Worm (Caenorhabditis elegans): Measurements from ENCODE around the gene gst-20.

ce11 chrII:13596505-13596977 lies 13.1 kb downstream of the gst-20 start, which contains the start of the genes fbxc-23 and csc-1:
- TF ChIP-seq cog-1 (tag; optimal IDR thresholded peaks at IDR 0.05), result no peak
- TF ChIP-seq ztf-23 (GFP tag; IDR thresholded peaks at IDR 0.05), result no peak
- TF ChIP-seq flt-1 (GFP tag; IDR thresholded peaks at IDR 0.05), result no peak

All from whole organism, midembryonic.